Fruit fly (Drosophila melanogaster) whole organism, embryonic: ENCODE data around the gene Hacd2.

Experiments used
- ATbp ChIP-seq: fragments of 200-800 bp; sonication (Bioruptor generic); optimal IDR thresholded peaks from 2 replicates; lab custom pipeline; 2017; ENCODE audit warnings: missing biosample characterization, mild to moderate bottlenecking, missing genetic modification characterization, missing genetic modification reagents
- CG10543 ChIP-seq: fragments of 200-800 bp; sonication (Bioruptor generic); optimal IDR thresholded peaks from 3 replicates; lab custom pipeline; 2017; ENCODE audit warnings: missing biosample characterization, mild to moderate bottlenecking, missing genetic modification characterization, moderate library complexity
- CG11560 ChIP-seq: fragments of 200-800 bp; sonication (Bioruptor generic); IDR thresholded peaks from 3 replicates; pipeline ENCODE4 v1.3.6; 2022; ENCODE audit warnings: missing biosample characterization, missing genetic modification characterization
- CG14014 ChIP-seq: fragments of 200-800 bp; sonication (Bioruptor generic); IDR thresholded peaks from 2 replicates; pipeline ENCODE4 v1.3.6; 2022; ENCODE audit warnings: missing biosample characterization, missing genetic modification characterization
- CG14860 ChIP-seq: fragments of 200-800 bp; sonication (Bioruptor generic); IDR thresholded peaks from 3 replicates; pipeline ENCODE4 v1.3.6; 2022; ENCODE audit warnings: missing biosample characterization, missing genetic modification characterization; ENCODE audit not compliant: partially characterized antibody
- CG17385 ChIP-seq: fragments of 200-800 bp; sonication (Bioruptor generic); optimal IDR thresholded peaks from 3 replicates; lab custom pipeline; 2018; ENCODE audit warnings: missing biosample characterization, mild to moderate bottlenecking, missing genetic modification characterization
- CG30403 ChIP-seq: fragments of 200-800 bp; sonication (Bioruptor generic); optimal IDR thresholded peaks from 3 replicates; lab custom pipeline; 2016; ENCODE audit warnings: missing biosample characterization, missing genetic modification characterization
- CG33213 ChIP-seq: fragments of 200-800 bp; sonication (Bioruptor generic); optimal IDR thresholded peaks from 3 replicates; lab custom pipeline; 2016; ENCODE audit warnings: missing biosample characterization, missing genetic modification characterization
- CG7745 ChIP-seq: fragments of 200-800 bp; sonication (Bioruptor generic); optimal IDR thresholded peaks from 2 replicates; lab custom pipeline; 2018; ENCODE audit warnings: missing biosample characterization, mild to moderate bottlenecking, missing genetic modification characterization, moderate library complexity
- CG7839 ChIP-seq: fragments of 200-800 bp; sonication (Bioruptor generic); optimal IDR thresholded peaks from 3 replicates; lab custom pipeline; 2018; ENCODE audit warnings: missing biosample characterization, mild to moderate bottlenecking, missing genetic modification characterization, moderate library complexity
- CG8388 ChIP-seq: fragments of 200-800 bp; sonication (Bioruptor generic); optimal IDR thresholded peaks from 2 replicates; lab custom pipeline; 2019; ENCODE audit warnings: missing biosample characterization, mild to moderate bottlenecking, missing genetic modification characterization, moderate library complexity
- CG9215 ChIP-seq: fragments of 200-800 bp; sonication (Bioruptor generic); IDR thresholded peaks from 2 replicates; pipeline ENCODE4 v1.3.6; 2022; ENCODE audit warnings: missing biosample characterization, missing genetic modification characterization
- CG9817 ChIP-seq: fragments of 200-800 bp; sonication (Bioruptor generic); optimal IDR thresholded peaks from 2 replicates; lab custom pipeline; 2018; ENCODE audit warnings: missing biosample characterization, mild to moderate bottlenecking, missing genetic modification characterization, moderate library complexity
- CG9876 ChIP-seq: fragments of 200-800 bp; sonication (Bioruptor generic); optimal IDR thresholded peaks from 2 replicates; lab custom pipeline; 2016; ENCODE audit warnings: missing biosample characterization, missing genetic modification characterization
- E2f2 ChIP-seq: fragments of 200-800 bp; sonication (Bioruptor generic); IDR thresholded peaks from 2 replicates; pipeline ENCODE4 v1.3.6; 2022; ENCODE audit warnings: missing biosample characterization, missing genetic modification characterization
- HLH54F ChIP-seq: fragments of 200-800 bp; sonication (Bioruptor generic); optimal IDR thresholded peaks from 3 replicates; lab custom pipeline; 2016; ENCODE audit warnings: missing biosample characterization, missing genetic modification characterization
- MTF-1 ChIP-seq: fragments of 200-800 bp; sonication (Bioruptor generic); optimal IDR thresholded peaks from 2 replicates; lab custom pipeline; 2018; ENCODE audit warnings: missing biosample characterization, mild to moderate bottlenecking, missing genetic modification characterization, borderline replicate concordance
- Med ChIP-seq: fragments of 200-800 bp; sonication (Bioruptor generic); peaks from one replicate; lab custom pipeline; 2016; ENCODE audit warnings: missing biosample characterization, missing genetic modification characterization, mild to moderate bottlenecking, inconsistent platforms, moderate library complexity
- NfI ChIP-seq: fragments of 200-800 bp; sonication (Bioruptor generic); optimal IDR thresholded peaks from 3 replicates; lab custom pipeline; 2018; ENCODE audit warnings: missing biosample characterization, mild to moderate bottlenecking, missing genetic modification characterization, moderate library complexity
- ase ChIP-seq: fragments of 200-800 bp; sonication (Bioruptor generic); IDR thresholded peaks from 3 replicates; pipeline ENCODE4 v1.3.6; 2022; ENCODE audit warnings: missing biosample characterization, missing genetic modification characterization
- bsh ChIP-seq, 2 experiments: fragments of 200-800 bp; sonication (Bioruptor generic); optimal IDR thresholded peaks; 2 replicates each; lab custom pipeline; 2017 to 2018; ENCODE audit warnings: mild to moderate bottlenecking in 2 of 2, missing biosample characterization in 2 of 2, missing genetic modification characterization in 2 of 2, moderate library complexity in 1 of 2
- chif ChIP-seq, 2 experiments: fragments of 200-800 bp; sonication (Bioruptor generic); optimal IDR thresholded peaks; 3 replicates each; lab custom pipeline; 2016; ENCODE audit warnings: missing biosample characterization in 2 of 2, missing genetic modification characterization in 2 of 2
- corto ChIP-seq: fragments of 200-800 bp; sonication (Bioruptor generic); optimal IDR thresholded peaks from 2 replicates; lab custom pipeline; 2016; ENCODE audit warnings: missing biosample characterization, mild to moderate bottlenecking, missing genetic modification characterization, moderate library complexity
- croc ChIP-seq: fragments of 200-800 bp; sonication (Bioruptor generic); conservative IDR thresholded peaks from 3 replicates; pipeline ENCODE4 v1.3.6; 2022; ENCODE audit warnings: missing biosample characterization, missing genetic modification characterization
- crol ChIP-seq: fragments of 200-800 bp; sonication (Bioruptor generic); IDR thresholded peaks from 2 replicates; pipeline ENCODE4 v1.3.6; 2022; ENCODE audit warnings: missing biosample characterization, missing genetic modification characterization
- crp ChIP-seq, 2 experiments: fragments of 200-800 bp; sonication (Bioruptor generic); optimal IDR thresholded peaks; 2 replicates in 1 of 2; 3 replicates in 1 of 2; lab custom pipeline; 2017; ENCODE audit warnings: missing biosample characterization in 2 of 2, missing genetic modification characterization in 2 of 2, mild to moderate bottlenecking in 1 of 2, moderate library complexity in 1 of 2
- exex ChIP-seq: fragments of 200-800 bp; sonication (Bioruptor generic); optimal IDR thresholded peaks from 4 replicates; lab custom pipeline; 2018; ENCODE audit warnings: missing biosample characterization, mild to moderate bottlenecking, missing genetic modification characterization, moderate library complexity
- gsb-n ChIP-seq: fragments of 200-800 bp; sonication (Bioruptor generic); optimal IDR thresholded peaks from 3 replicates; lab custom pipeline; 2018; ENCODE audit warnings: missing biosample characterization, mild to moderate bottlenecking, missing genetic modification characterization
- hth ChIP-seq: fragments of >200 bp; optimal IDR thresholded peaks from 2 replicates; lab custom pipeline; 2017; ENCODE audit warnings: inconsistent platforms
- kah ChIP-seq: fragments of 200-800 bp; sonication (Bioruptor generic); optimal IDR thresholded peaks from 2 replicates; lab custom pipeline; 2018; ENCODE audit warnings: missing biosample characterization, mild to moderate bottlenecking, missing genetic modification characterization
- lilli ChIP-seq: fragments of 200-800 bp; sonication (Bioruptor generic); optimal IDR thresholded peaks from 3 replicates; lab custom pipeline; 2016; ENCODE audit warnings: missing biosample characterization, missing genetic modification characterization
- nmo ChIP-seq: fragments of 200-800 bp; sonication (Bioruptor generic); optimal IDR thresholded peaks from 2 replicates; lab custom pipeline; 2018; ENCODE audit warnings: missing biosample characterization, mild to moderate bottlenecking, missing genetic modification characterization, moderate library complexity
- peb ChIP-seq: fragments of 200-800 bp; sonication (Bioruptor generic); IDR thresholded peaks from 2 replicates; pipeline ENCODE4 v1.3.6; 2022; ENCODE audit warnings: missing biosample characterization, missing genetic modification characterization
- slbo ChIP-seq: fragments of 200-800 bp; sonication (Bioruptor generic); IDR thresholded peaks from 2 replicates; pipeline ENCODE4 v1.3.6; 2022; ENCODE audit warnings: missing biosample characterization, missing genetic modification characterization
- sug ChIP-seq: fragments of 200-800 bp; optimal IDR thresholded peaks from 2 replicates; lab custom pipeline; 2019; ENCODE audit warnings: missing biosample characterization, mild to moderate bottlenecking, missing genetic modification characterization, moderate library complexity
- twi ChIP-seq: fragments of 200-800 bp; optimal IDR thresholded peaks from 2 replicates; lab custom pipeline; 2019; ENCODE audit warnings: missing biosample characterization, mild to moderate bottlenecking, missing genetic modification characterization, moderate library complexity
- vfl ChIP-seq: fragments of 200-800 bp; sonication (Bioruptor generic); optimal IDR thresholded peaks from 2 replicates; lab custom pipeline; 2016; ENCODE audit warnings: missing biosample characterization, missing genetic modification characterization

The Hacd2 gene

dm6 chr2L:13414525-13415481, 30.6 kb downstream of the Hacd2 start, which contains the start of the genes CG16956, CG42784 and CG43850 (continued):
- no peak for TF ChIP-seq lilli
- TF ChIP-seq CG14014 (GFP tag; lab: Robert Waterston, UW): no peak
- TF ChIP-seq vfl (GFP tag; lab: Kevin White, UChicago): no peak
- TF ChIP-seq corto (GFP tag; lab: Kevin White, UChicago): no peak
- peak; percentile 83 for TF ChIP-seq CG10543 (GFP tag; lab: Kevin White, UChicago)
- peak; percentile 44 for TF ChIP-seq CG9817 (tag; lab: Kevin White, UChicago)
- TF ChIP-seq CG8388 (GFP tag; lab: Kevin White, UChicago): peak; percentile 13
- no peak for TF ChIP-seq chif (GFP tag; optimal IDR thresholded peaks at IDR 0.05; lab: Kevin White, UChicago)
- no peak for TF ChIP-seq CG11560 (tag; lab: Robert Waterston, UW)
- peak; percentile 80 for TF ChIP-seq NfI (GFP tag; lab: Kevin White, UChicago)
- peak; percentile 92 for TF ChIP-seq Med
- peak; percentile 56 for TF ChIP-seq CG7839 (tag; lab: Kevin White, UChicago)
- TF ChIP-seq CG17385 (GFP tag; lab: Kevin White, UChicago): peak; percentile 78
- TF ChIP-seq crp (GFP tag; optimal IDR thresholded peaks at IDR 0.05; lab: Kevin White, UChicago): peak in 1 of 2 experiments; percentile 42
- TF ChIP-seq ATbp: peak; percentile 66
- TF ChIP-seq CG33213 (GFP tag; lab: Kevin White, UChicago): peak; percentile 30

- no peak for TF ChIP-seq nmo (GFP tag; lab: Kevin White, UChicago)
- TF ChIP-seq CG9215 (GFP tag; lab: Robert Waterston, UW): no peak
- TF ChIP-seq HLH54F: no peak
- no peak for TF ChIP-seq CG7745
- TF ChIP-seq MTF-1: no peak
- no peak for TF ChIP-seq CG9876 (GFP tag; lab: Kevin White, UChicago)
- TF ChIP-seq E2f2 (GFP tag; lab: Robert Waterston, UW): no peak
- TF ChIP-seq kah (GFP tag; lab: Kevin White, UChicago): no peak
- TF ChIP-seq ase (GFP tag; lab: Robert Waterston, UW): no peak
- TF ChIP-seq peb (GFP tag; lab: Robert Waterston, UW): no peak
- no peak for TF ChIP-seq gsb-n (tag; lab: Kevin White, UChicago)
- TF ChIP-seq croc (GFP tag; lab: Robert Waterston, UW): no peak
- TF ChIP-seq bsh (GFP tag; optimal IDR thresholded peaks at IDR 0.05; lab: Kevin White, UChicago): no peak
- no peak for TF ChIP-seq slbo (GFP tag; lab: Robert Waterston, UW)
- no peak for TF ChIP-seq sug
- no peak for TF ChIP-seq exex (tag; lab: Kevin White, UChicago)
- no peak for TF ChIP-seq twi
- TF ChIP-seq CG30403 (GFP tag; lab: Kevin White, UChicago): no peak
- no peak for TF ChIP-seq Med
Observed at dm6 chr2L:13412219-13412618, 33.2 kb downstream of the Hacd2 start, which contains the start of gene Flad2. Gene Flad2, plus strand, starts transcription at chr2L:13412519.

- TF ChIP-seq crol: no peak
- no peak for TF ChIP-seq hth
- TF ChIP-seq CG14860 (GFP tag; lab: Robert Waterston, UW): 0 out of 3 replicates have a peak, but pooled peaks have one; percentile 12
Observed at dm6 chr2L:13411566-13411965, 33.9 kb downstream of the Hacd2 start, which contains the start of gene Vm34Ca. Gene Vm34Ca, minus strand, starts transcription at chr2L:13411631.
